Worm (Caenorhabditis elegans) whole organism, late embryonic: Measurements from ENCODE around the gene lis-1.

ENCODE experiments used
- K02D7.2 ChIP-seq: sonication (generic microtip); optimal IDR thresholded peaks from 2 replicates; lab custom pipeline; 2017; ENCODE audit warnings: mild to moderate bottlenecking, missing genetic modification characterization, missing compliant biosample characterization
- K09A11.1 ChIP-seq: sonication (generic microtip); optimal IDR thresholded peaks from 2 replicates; lab custom pipeline; 2017; ENCODE audit warnings: antibody characterized with exemption, mild to moderate bottlenecking, missing genetic modification characterization, missing compliant biosample characterization; ENCODE audit not compliant: insufficient read depth
- Y22D7AL.16 ChIP-seq: sonication (generic microtip); optimal IDR thresholded peaks from 2 replicates; lab custom pipeline; 2016; ENCODE audit warnings: missing genetic modification characterization, missing compliant biosample characterization
- ahr-1 ChIP-seq: sonication (generic microtip); optimal IDR thresholded peaks from 2 replicates; lab custom pipeline; 2016; ENCODE audit warnings: missing genetic modification characterization, missing compliant biosample characterization
- ama-1 ChIP-seq: fragments of 150-350 bp; optimal IDR thresholded peaks from 2 replicates; lab custom pipeline; 2014
- ceh-14 ChIP-seq: sonication (generic microtip); optimal IDR thresholded peaks from 2 replicates; lab custom pipeline; 2016; ENCODE audit warnings: missing genotype, missing genetic modification characterization, missing compliant biosample characterization
- ceh-18 ChIP-seq: sonication (generic microtip); optimal IDR thresholded peaks from 2 replicates; lab custom pipeline; 2016; ENCODE audit warnings: missing genetic modification characterization, missing compliant biosample characterization
- ceh-2 ChIP-seq: sonication (generic microtip); optimal IDR thresholded peaks from 2 replicates; lab custom pipeline; 2016; ENCODE audit warnings: missing genotype, missing genetic modification characterization, missing compliant biosample characterization
- ceh-22 ChIP-seq: sonication (generic microtip); optimal IDR thresholded peaks from 2 replicates; lab custom pipeline; 2017; ENCODE audit warnings: missing biosample characterization, missing genetic modification characterization
- ceh-30 ChIP-seq: fragments of 150-350 bp; optimal IDR thresholded peaks from 2 replicates; lab custom pipeline; 2014; ENCODE audit warnings: missing biosample characterization, missing genetic modification characterization
- ceh-31 ChIP-seq: sonication (generic microtip); optimal IDR thresholded peaks from 2 replicates; lab custom pipeline; 2016; ENCODE audit warnings: missing genetic modification characterization, missing compliant biosample characterization
- ceh-34 ChIP-seq: sonication (generic microtip); optimal IDR thresholded peaks from 2 replicates; lab custom pipeline; 2016; ENCODE audit warnings: mild to moderate bottlenecking, missing genetic modification characterization, missing compliant biosample characterization
- ceh-45 ChIP-seq: fragments of 200-800 bp; sonication (Bioruptor generic); IDR thresholded peaks from 2 replicates; pipeline ENCODE4 v1.3.6; 2022; ENCODE audit warnings: missing genetic modification reagents, missing genetic modification characterization, missing compliant biosample characterization
- ceh-48 ChIP-seq: sonication (generic microtip); optimal IDR thresholded peaks from 2 replicates; lab custom pipeline; 2016; ENCODE audit warnings: missing genetic modification characterization, inconsistent platforms, missing compliant biosample characterization
- ceh-6 ChIP-seq: fragments of 200-800 bp; sonication (Bioruptor generic); optimal IDR thresholded peaks from 2 replicates; lab custom pipeline; 2018; ENCODE audit warnings: mild to moderate bottlenecking, missing genetic modification characterization, missing compliant biosample characterization
- ceh-9 ChIP-seq: sonication (generic microtip); optimal IDR thresholded peaks from 2 replicates; lab custom pipeline; 2016; ENCODE audit warnings: mild to moderate bottlenecking, missing genetic modification characterization, inconsistent platforms, missing compliant biosample characterization
- elt-2 ChIP-seq: sonication (generic microtip); optimal IDR thresholded peaks from 2 replicates; lab custom pipeline; 2016; ENCODE audit warnings: missing genetic modification reagents, missing genetic modification characterization, missing compliant biosample characterization
- elt-4 ChIP-seq: sonication (generic microtip); optimal IDR thresholded peaks from 2 replicates; lab custom pipeline; 2016; ENCODE audit warnings: missing genetic modification characterization, missing compliant biosample characterization
- eyg-1 ChIP-seq: sonication (generic microtip); optimal IDR thresholded peaks from 2 replicates; lab custom pipeline; 2016; ENCODE audit warnings: missing genotype, missing genetic modification characterization, missing compliant biosample characterization
- fax-1 ChIP-seq: sonication (generic microtip); optimal IDR thresholded peaks from 2 replicates; lab custom pipeline; 2016; ENCODE audit warnings: missing genotype, missing genetic modification characterization, missing compliant biosample characterization
- hlh-30 ChIP-seq: sonication (generic microtip); optimal IDR thresholded peaks from 2 replicates; lab custom pipeline; 2017; ENCODE audit warnings: antibody characterized with exemption, missing genetic modification characterization, missing compliant biosample characterization; ENCODE audit not compliant: insufficient read depth
- hlh-6 ChIP-seq: sonication (generic microtip); optimal IDR thresholded peaks from 2 replicates; lab custom pipeline; 2016; ENCODE audit warnings: missing genotype, missing genetic modification characterization, missing compliant biosample characterization
- mec-3 ChIP-seq: sonication (generic microtip); optimal IDR thresholded peaks from 2 replicates; lab custom pipeline; 2016; ENCODE audit warnings: borderline replicate concordance, missing genetic modification characterization, missing compliant biosample characterization
- nfya-1 ChIP-seq: sonication (generic microtip); optimal IDR thresholded peaks from 2 replicates; lab custom pipeline; 2017; ENCODE audit warnings: missing genetic modification characterization, mild to moderate bottlenecking, missing compliant biosample characterization, antibody characterized with exemption, moderate library complexity
- nhr-11 ChIP-seq: fragments of 150-350 bp; optimal IDR thresholded peaks from 2 replicates; lab custom pipeline; 2014; ENCODE audit warnings: missing biosample characterization, missing genetic modification characterization
- npax-4 ChIP-seq: sonication (generic microtip); optimal IDR thresholded peaks from 2 replicates; lab custom pipeline; 2016; ENCODE audit warnings: missing genetic modification characterization, missing compliant biosample characterization
- pros-1 ChIP-seq: fragments of 150-350 bp; optimal IDR thresholded peaks from 2 replicates; lab custom pipeline; 2014; ENCODE audit warnings: missing biosample characterization, missing genetic modification reagents, missing genetic modification characterization
- ref-2 ChIP-seq: sonication (generic microtip); optimal IDR thresholded peaks from 2 replicates; lab custom pipeline; 2016; ENCODE audit warnings: missing genetic modification characterization, missing compliant biosample characterization
- rnt-1 ChIP-seq: sonication (generic microtip); optimal IDR thresholded peaks from 2 replicates; lab custom pipeline; 2016; ENCODE audit warnings: missing genetic modification characterization, missing compliant biosample characterization
- sdc-2 ChIP-seq: sonication (generic microtip); optimal IDR thresholded peaks from 2 replicates; lab custom pipeline; 2016; ENCODE audit warnings: missing genotype, missing genetic modification characterization, missing compliant biosample characterization
- sox-2 ChIP-seq: fragments of 200-800 bp; sonication (Bioruptor generic); IDR thresholded peaks from 2 replicates; pipeline ENCODE4 v1.3.6; 2022; ENCODE audit warnings: missing genetic modification reagents, missing genetic modification characterization, missing compliant biosample characterization
- sox-4 ChIP-seq: sonication (generic microtip); optimal IDR thresholded peaks from 2 replicates; lab custom pipeline; 2017; ENCODE audit warnings: mild to moderate bottlenecking, missing genetic modification characterization, inconsistent platforms, missing compliant biosample characterization
- syd-9 ChIP-seq: sonication (generic microtip); optimal IDR thresholded peaks from 2 replicates; lab custom pipeline; 2016; ENCODE audit warnings: mild to moderate bottlenecking, missing genetic modification characterization, moderate library complexity, missing compliant biosample characterization
- ztf-16 ChIP-seq: sonication (generic microtip); optimal IDR thresholded peaks from 2 replicates; lab custom pipeline; 2017; ENCODE audit warnings: missing genetic modification characterization, missing compliant biosample characterization

Gene lis-1

DNA sequence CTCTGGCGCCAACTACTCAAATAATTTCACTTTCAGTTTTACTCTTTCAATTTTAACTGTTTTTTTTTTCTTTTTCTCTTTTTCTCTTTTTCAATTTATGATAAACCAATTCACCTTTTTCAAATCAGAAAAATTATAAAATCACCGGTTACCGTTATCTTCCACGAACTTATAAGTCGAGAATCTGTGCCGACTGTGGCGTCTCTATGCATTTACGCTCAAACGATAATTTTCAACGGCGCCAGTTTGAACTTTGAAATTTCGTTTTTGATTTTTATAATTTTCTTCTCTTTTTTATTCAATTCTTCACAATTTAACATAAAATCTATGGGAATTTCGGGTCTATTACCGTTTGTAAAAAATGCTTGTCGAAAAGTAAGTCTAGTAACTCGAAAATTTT is 46.9 kb upstream of the lis-1 start, which contains the start of gene exo-1 (continued):
- no peak for TF ChIP-seq elt-4 (tag; lab: Kevin White, UChicago)
- no peak for TF ChIP-seq nfya-1 (tag; lab: Kevin White, UChicago)
- no peak for TF ChIP-seq mec-3 (tag; lab: Kevin White, UChicago)
- TF ChIP-seq sox-2 = no peak
- no peak for TF ChIP-seq ceh-2 (tag; lab: Kevin White, UChicago)
- no peak for TF ChIP-seq ceh-48 (tag; lab: Kevin White, UChicago)
- no peak for TF ChIP-seq ceh-34 (tag; lab: Kevin White, UChicago)
- TF ChIP-seq Y22D7AL.16 (tag; lab: Kevin White, UChicago) = no peak
- peak; percentile 28 for TF ChIP-seq fax-1
- no peak for TF ChIP-seq ama-1 (lab: Kevin White, UChicago)
- no peak for TF ChIP-seq hlh-6 (tag; lab: Kevin White, UChicago)
- peak; percentile 63 for TF ChIP-seq ceh-31 (tag; lab: Kevin White, UChicago)
- TF ChIP-seq ref-2 = no peak

DNA sequence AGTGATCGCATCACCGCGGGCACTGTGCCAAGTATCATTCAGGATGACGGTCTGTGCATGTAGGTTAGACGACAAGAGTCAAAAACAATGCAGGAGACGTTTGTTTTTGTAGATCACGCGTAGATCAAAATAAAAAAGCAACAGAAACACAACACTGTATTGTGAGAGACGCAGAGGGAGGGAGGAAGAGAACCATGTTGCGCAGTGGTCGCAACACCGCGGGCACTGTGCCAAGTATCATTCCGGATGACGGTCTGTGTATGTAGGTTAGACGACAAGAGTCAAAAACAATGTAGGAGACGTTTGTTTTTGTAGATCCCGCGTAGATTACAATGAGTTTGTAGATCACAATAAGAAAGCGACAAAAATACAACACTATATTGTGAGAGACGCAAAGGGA is 42.5 kb upstream of the lis-1 start:
- TF ChIP-seq syd-9 (tag; lab: Kevin White, UChicago) (no peak), ceh-22 (no peak), sox-4 (no peak), ceh-30 (tag; lab: Kevin White, UChicago) (no peak), eyg-1 (tag; lab: Kevin White, UChicago) (no peak), ceh-18 (tag; lab: Kevin White, UChicago) (no peak), ceh-14 (no peak), hlh-6 (tag; lab: Kevin White, UChicago) (no peak), rnt-1 (tag; lab: Kevin White, UChicago) (no peak)

- no peak for TF ChIP-seq K02D7.2 (tag; lab: Kevin White, UChicago)
- no peak for TF ChIP-seq hlh-30 (tag; lab: Kevin White, UChicago)
- no peak for TF ChIP-seq ama-1 (lab: Kevin White, UChicago)
- no peak for TF ChIP-seq ceh-45
- no peak for TF ChIP-seq ref-2
- no peak for TF ChIP-seq sdc-2 (tag; lab: Kevin White, UChicago)
- TF ChIP-seq ceh-34 (tag; lab: Kevin White, UChicago) = no peak
- no peak for TF ChIP-seq elt-2 (tag; lab: Kevin White, UChicago)
- TF ChIP-seq eyg-1 (tag; lab: Kevin White, UChicago) = no peak
- no peak for TF ChIP-seq ceh-6
- TF ChIP-seq npax-4 = no peak
- TF ChIP-seq pros-1 (tag; lab: Kevin White, UChicago) = no peak
Observed at ce11 chrIII:13411202-13411601, 34.7 kb upstream of the lis-1 start.

- TF ChIP-seq mec-3 (tag; lab: Kevin White, UChicago) (no peak), K09A11.1 (tag; lab: Kevin White, UChicago) (no peak), ceh-9 (no peak), nhr-11 (tag; lab: Kevin White, UChicago) (no peak), K02D7.2 (tag; lab: Kevin White, UChicago) (no peak), ztf-16 (tag; lab: Kevin White, UChicago) (no peak)
Observed at ce11 chrIII:13409498-13409897, 33.0 kb upstream of the lis-1 start, which contains the start of gene myo-6. Gene myo-6, plus strand, starts transcription at chrIII:13409798.

DNA sequence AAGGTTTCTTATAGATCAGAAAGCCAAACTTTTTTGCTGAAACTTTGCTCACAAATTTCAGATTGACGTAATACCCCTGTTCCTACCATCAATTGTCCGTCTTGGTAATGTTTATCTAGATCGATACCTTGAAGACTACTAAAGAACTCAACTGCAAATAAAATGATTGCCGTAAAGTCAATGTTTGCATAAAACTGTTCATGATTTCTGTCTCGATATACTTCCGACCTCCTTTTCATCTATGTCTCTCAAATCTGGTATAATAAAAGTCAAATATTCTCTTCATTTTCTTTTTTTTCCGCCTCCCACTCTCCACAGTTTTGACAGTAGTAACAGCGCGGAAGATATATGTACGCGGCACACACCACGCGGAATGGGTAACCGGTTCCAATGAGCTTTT is 29.0 kb upstream of the lis-1 start, which contains the start of gene nas-1:
TSS of gene nas-1 (plus strand) at position 301 of the 400 bp plus-strand sequence.
- TF ChIP-seq ahr-1 (no peak), eyg-1 (tag; lab: Kevin White, UChicago) (no peak)
- TF ChIP-seq, all 69 proteins: peak for 0
